Worm (Caenorhabditis elegans): ENCODE measurements around the gene klp-12.

- no peak for TF ChIP-seq flt-1 (GFP tag; IDR thresholded peaks at IDR 0.05)
- TF ChIP-seq ceh-13 (GFP tag; optimal IDR thresholded peaks at IDR 0.05) = no peak
- no peak for TF ChIP-seq F13C5.2 (tag; optimal IDR thresholded peaks at IDR 0.05)
- no peak for TF ChIP-seq tbx-37 (GFP tag; conservative IDR thresholded peaks at IDR 0.05)
- TF ChIP-seq ets-7 (tag; optimal IDR thresholded peaks at IDR 0.05) = no peak
- no peak for TF ChIP-seq ama-1 (optimal IDR thresholded peaks at IDR 0.05)
- TF ChIP-seq tbx-11 (GFP tag; IDR thresholded peaks at IDR 0.05) = no peak
- TF ChIP-seq scrt-1 (GFP tag; IDR thresholded peaks at IDR 0.05) = no peak
Observed at ce11 chrIV:11298154-11299086, 61.2 kb downstream of the klp-12 start, which contains the start of the genes B0035.15 and dnj-1.
